Fruit fly (Drosophila melanogaster) whole organism, prepupa: ENCODE measurements around the gene CG14132.
A peak's percentile ranks its signal among the peaks of the same experiment; 100 is the strongest.

Experiments
- Blimp-1 ChIP-seq: fragments of 200-800 bp; sonication (Bioruptor generic); optimal IDR thresholded peaks from 3 replicates; lab custom pipeline; 2017; ENCODE audit warnings: missing biosample characterization, missing genetic modification characterization, mild to moderate bottlenecking, moderate library complexity, missing genetic modification reagents
- CG10631 ChIP-seq: fragments of 200-800 bp; sonication (Bioruptor generic); optimal IDR thresholded peaks from 2 replicates; lab custom pipeline; 2016; ENCODE audit warnings: missing biosample characterization, missing genetic modification characterization
- CG10669 ChIP-seq: fragments of 200-800 bp; sonication (Bioruptor generic); optimal IDR thresholded peaks from 3 replicates; lab custom pipeline; 2018; ENCODE audit warnings: missing biosample characterization, mild to moderate bottlenecking, missing genetic modification characterization, moderate library complexity
- CG11294 ChIP-seq: fragments of 200-800 bp; sonication (Bioruptor generic); IDR thresholded peaks from 2 replicates; pipeline ENCODE4 v1.3.6; 2022; ENCODE audit warnings: missing biosample characterization, missing genetic modification characterization
- CG11762 ChIP-seq: fragments of 200-800 bp; sonication (Bioruptor generic); optimal IDR thresholded peaks from 3 replicates; lab custom pipeline; 2016; ENCODE audit warnings: missing biosample characterization, missing genetic modification characterization; ENCODE audit not compliant: insufficient read depth
- CG11902 ChIP-seq: fragments of 200-800 bp; sonication (Bioruptor generic); optimal IDR thresholded peaks from 3 replicates; lab custom pipeline; 2016; ENCODE audit warnings: missing biosample characterization, missing genetic modification characterization
- CG15336 ChIP-seq: fragments of 200-800 bp; sonication (Bioruptor generic); IDR thresholded peaks from 2 replicates; pipeline ENCODE4 v1.3.6; 2022; ENCODE audit warnings: missing biosample characterization, missing genetic modification characterization
- CG16779 ChIP-seq: fragments of 200-800 bp; sonication (Bioruptor generic); optimal IDR thresholded peaks from 3 replicates; lab custom pipeline; 2017; ENCODE audit warnings: missing biosample characterization, mild to moderate bottlenecking, missing genetic modification characterization
- CG3032 ChIP-seq: fragments of 200-800 bp; optimal IDR thresholded peaks from 2 replicates; lab custom pipeline; 2019; ENCODE audit warnings: missing biosample characterization, mild to moderate bottlenecking, missing genetic modification characterization, moderate library complexity
- CG31627 ChIP-seq: fragments of 200-800 bp; sonication (Bioruptor generic); optimal IDR thresholded peaks from 3 replicates; lab custom pipeline; 2016; ENCODE audit warnings: missing biosample characterization, missing genetic modification characterization
- CG32006 ChIP-seq: fragments of 200-800 bp; sonication (Bioruptor generic); optimal IDR thresholded peaks from 3 replicates; lab custom pipeline; 2017; ENCODE audit warnings: missing biosample characterization, mild to moderate bottlenecking, missing genetic modification characterization
- CG34406 ChIP-seq: fragments of 200-800 bp; sonication (Bioruptor generic); optimal IDR thresholded peaks from 3 replicates; lab custom pipeline; 2016; ENCODE audit warnings: missing biosample characterization, missing genetic modification characterization
- CG3919 ChIP-seq: fragments of 200-800 bp; sonication (Bioruptor generic); optimal IDR thresholded peaks from 3 replicates; lab custom pipeline; 2016; ENCODE audit warnings: missing biosample characterization, missing genetic modification characterization
- CG4318 ChIP-seq: fragments of 200-800 bp; sonication (Bioruptor generic); optimal IDR thresholded peaks from 3 replicates; lab custom pipeline; 2017; ENCODE audit warnings: missing biosample characterization, mild to moderate bottlenecking, missing genetic modification characterization
- CG6163 ChIP-seq: fragments of 200-800 bp; sonication (Bioruptor generic); IDR thresholded peaks from 3 replicates; pipeline ENCODE4 v1.3.6; 2022; ENCODE audit warnings: missing biosample characterization, missing genetic modification characterization
- CG6276 ChIP-seq: fragments of 200-800 bp; sonication (Bioruptor generic); optimal IDR thresholded peaks from 2 replicates; lab custom pipeline; 2017; ENCODE audit warnings: missing biosample characterization, mild to moderate bottlenecking, missing genetic modification characterization
- CG6792 ChIP-seq: fragments of 200-800 bp; sonication (Bioruptor generic); optimal IDR thresholded peaks from 3 replicates; lab custom pipeline; 2016; ENCODE audit warnings: missing biosample characterization, missing genetic modification characterization
- CG6854 ChIP-seq: fragments of 200-800 bp; sonication (Bioruptor generic); optimal IDR thresholded peaks from 2 replicates; lab custom pipeline; 2017; ENCODE audit warnings: missing biosample characterization, mild to moderate bottlenecking, missing genetic modification characterization
- CG7368 ChIP-seq: fragments of 200-800 bp; sonication (Bioruptor generic); optimal IDR thresholded peaks from 3 replicates; lab custom pipeline; 2016; ENCODE audit warnings: missing biosample characterization, missing genetic modification characterization
- CG8119 ChIP-seq: fragments of 200-800 bp; sonication (Bioruptor generic); IDR thresholded peaks from 3 replicates; pipeline ENCODE4 v1.3.6; 2022; ENCODE audit warnings: missing biosample characterization, missing genetic modification characterization
- CG8319 ChIP-seq: fragments of 200-800 bp; sonication (Bioruptor generic); optimal IDR thresholded peaks from 3 replicates; lab custom pipeline; 2016; ENCODE audit warnings: missing biosample characterization, missing genetic modification characterization
- CG9139 ChIP-seq: fragments of 200-800 bp; sonication (Bioruptor generic); optimal IDR thresholded peaks from 3 replicates; lab custom pipeline; 2017; ENCODE audit warnings: missing biosample characterization, mild to moderate bottlenecking, missing genetic modification characterization
- Eip75B ChIP-seq: fragments of 200-800 bp; sonication (Bioruptor generic); optimal IDR thresholded peaks from 3 replicates; lab custom pipeline; 2016; ENCODE audit warnings: missing biosample characterization, missing genetic modification characterization
- Eip78C ChIP-seq: fragments of 200-800 bp; sonication (Bioruptor generic); peaks from one replicate; lab custom pipeline; 2016; ENCODE audit warnings: missing biosample characterization, missing genetic modification characterization
- Eip93F ChIP-seq: fragments of 200-800 bp; sonication (Bioruptor generic); optimal IDR thresholded peaks from 2 replicates; lab custom pipeline; 2016; ENCODE audit warnings: missing biosample characterization, mild to moderate bottlenecking, missing genetic modification characterization
- Ets96B ChIP-seq: fragments of 200-800 bp; optimal IDR thresholded peaks from 2 replicates; lab custom pipeline; 2019; ENCODE audit warnings: missing biosample characterization, mild to moderate bottlenecking, missing genetic modification characterization, moderate library complexity
- Gug ChIP-seq: fragments of 200-800 bp; sonication (Bioruptor generic); IDR thresholded peaks from 2 replicates; pipeline ENCODE4 v1.3.6; 2022; ENCODE audit warnings: missing biosample characterization, missing genetic modification characterization
- Hr38 ChIP-seq: sonication (Bioruptor generic); optimal IDR thresholded peaks from 2 replicates; lab custom pipeline; 2016; ENCODE audit warnings: missing biosample characterization, missing genetic modification characterization
- Hr39 ChIP-seq: fragments of 200-800 bp; sonication (Bioruptor generic); optimal IDR thresholded peaks from 2 replicates; lab custom pipeline; 2016; ENCODE audit warnings: missing biosample characterization, missing genetic modification characterization
- Hr4 ChIP-seq: fragments of 200-800 bp; sonication (Bioruptor generic); optimal IDR thresholded peaks from 3 replicates; lab custom pipeline; 2016; ENCODE audit warnings: missing biosample characterization, missing genetic modification characterization
- Lpt ChIP-seq: fragments of 200-800 bp; sonication (Bioruptor generic); optimal IDR thresholded peaks from 3 replicates; lab custom pipeline; 2016; ENCODE audit warnings: missing biosample characterization, missing genetic modification characterization
- Met ChIP-seq: fragments of 200-800 bp; sonication (Bioruptor generic); optimal IDR thresholded peaks from 3 replicates; lab custom pipeline; 2016; ENCODE audit warnings: missing biosample characterization, missing genetic modification characterization
- OdsH ChIP-seq: fragments of 200-800 bp; sonication (Bioruptor generic); optimal IDR thresholded peaks from 3 replicates; lab custom pipeline; 2016; ENCODE audit warnings: missing biosample characterization, missing genetic modification characterization
- Smox ChIP-seq: fragments of 200-800 bp; sonication (Bioruptor generic); optimal IDR thresholded peaks from 3 replicates; lab custom pipeline; 2016; ENCODE audit warnings: missing biosample characterization, missing genetic modification characterization
- Sox102F ChIP-seq: fragments of 200-800 bp; sonication (Bioruptor generic); optimal IDR thresholded peaks from 2 replicates; lab custom pipeline; 2016; ENCODE audit warnings: missing biosample characterization, mild to moderate bottlenecking, missing genetic modification characterization
- achi ChIP-seq: fragments of 200-800 bp; sonication (Bioruptor generic); optimal IDR thresholded peaks from 3 replicates; lab custom pipeline; 2016; ENCODE audit warnings: missing biosample characterization, missing genetic modification characterization
- acj6 ChIP-seq: fragments of 200-800 bp; sonication (Bioruptor generic); optimal IDR thresholded peaks from 3 replicates; lab custom pipeline; 2016; ENCODE audit warnings: missing biosample characterization, missing genetic modification characterization
- cyc ChIP-seq: fragments of 200-800 bp; sonication (Bioruptor generic); optimal IDR thresholded peaks from 3 replicates; lab custom pipeline; 2016; ENCODE audit warnings: missing biosample characterization, missing genetic modification characterization
- dac ChIP-seq: fragments of 200-800 bp; sonication (Bioruptor generic); optimal IDR thresholded peaks from 2 replicates; lab custom pipeline; 2017; ENCODE audit warnings: missing biosample characterization, mild to moderate bottlenecking, missing genetic modification characterization
- dsx ChIP-seq: fragments of 200-800 bp; optimal IDR thresholded peaks from 3 replicates; lab custom pipeline; 2019; ENCODE audit warnings: missing biosample characterization, mild to moderate bottlenecking, missing genetic modification characterization, moderate library complexity; ENCODE audit not compliant: poor library complexity, severe bottlenecking
- eg ChIP-seq: fragments of 200-800 bp; sonication (Bioruptor generic); IDR thresholded peaks from 3 replicates; pipeline ENCODE4 v1.3.6; 2022; ENCODE audit warnings: missing biosample characterization, missing genetic modification characterization
- esn ChIP-seq: fragments of 200-800 bp; sonication (Bioruptor generic); optimal IDR thresholded peaks from 2 replicates; lab custom pipeline; 2016; ENCODE audit warnings: missing biosample characterization, mild to moderate bottlenecking, missing genetic modification characterization, moderate library complexity
- fd59A ChIP-seq: fragments of 200-800 bp; sonication (Bioruptor generic); optimal IDR thresholded peaks from 2 replicates; lab custom pipeline; 2017; ENCODE audit warnings: missing biosample characterization, mild to moderate bottlenecking, missing genetic modification characterization, missing genetic modification reagents
- fd85E ChIP-seq: fragments of 200-800 bp; sonication (Bioruptor generic); optimal IDR thresholded peaks from 3 replicates; lab custom pipeline; 2016; ENCODE audit warnings: missing biosample characterization, missing genetic modification characterization
- fkh ChIP-seq: fragments of 200-800 bp; sonication (Bioruptor generic); optimal IDR thresholded peaks from 3 replicates; lab custom pipeline; 2017; ENCODE audit warnings: missing biosample characterization, mild to moderate bottlenecking, missing genetic modification characterization, moderate library complexity
- lz ChIP-seq: fragments of 200-800 bp; sonication (Bioruptor generic); optimal IDR thresholded peaks from 3 replicates; lab custom pipeline; 2016; ENCODE audit warnings: missing biosample characterization, missing genetic modification characterization
- net ChIP-seq: fragments of 200-800 bp; sonication (Bioruptor generic); optimal IDR thresholded peaks from 3 replicates; lab custom pipeline; 2016; ENCODE audit warnings: missing biosample characterization, missing genetic modification characterization
- pdm3 ChIP-seq: fragments of 200-800 bp; sonication (Bioruptor generic); optimal IDR thresholded peaks from 3 replicates; lab custom pipeline; 2016; ENCODE audit warnings: missing biosample characterization, missing genetic modification characterization
- salr ChIP-seq, 2 experiments: fragments of 200-800 bp; sonication (Bioruptor generic); optimal IDR thresholded peaks; 3 replicates each; lab custom pipeline; 2016 to 2018; ENCODE audit warnings: missing biosample characterization in 2 of 2, missing genetic modification characterization in 2 of 2, mild to moderate bottlenecking in 1 of 2
- spab ChIP-seq: fragments of 200-800 bp; sonication (Bioruptor generic); optimal IDR thresholded peaks from 2 replicates; lab custom pipeline; 2017; ENCODE audit warnings: missing biosample characterization, mild to moderate bottlenecking, missing genetic modification characterization, missing genetic modification reagents
- svp ChIP-seq: fragments of 200-800 bp; sonication (Bioruptor generic); peaks from one replicate; lab custom pipeline; 2016; ENCODE audit warnings: missing biosample characterization, missing genetic modification characterization
- topi ChIP-seq: fragments of 200-800 bp; sonication (Bioruptor generic); optimal IDR thresholded peaks from 3 replicates; lab custom pipeline; 2016; ENCODE audit warnings: missing biosample characterization, missing genetic modification characterization
- vri ChIP-seq: fragments of 200-800 bp; sonication (Bioruptor generic); optimal IDR thresholded peaks from 3 replicates; lab custom pipeline; 2016; ENCODE audit warnings: missing biosample characterization, mild to moderate bottlenecking, missing genetic modification characterization

The CG14132 gene

DNA sequence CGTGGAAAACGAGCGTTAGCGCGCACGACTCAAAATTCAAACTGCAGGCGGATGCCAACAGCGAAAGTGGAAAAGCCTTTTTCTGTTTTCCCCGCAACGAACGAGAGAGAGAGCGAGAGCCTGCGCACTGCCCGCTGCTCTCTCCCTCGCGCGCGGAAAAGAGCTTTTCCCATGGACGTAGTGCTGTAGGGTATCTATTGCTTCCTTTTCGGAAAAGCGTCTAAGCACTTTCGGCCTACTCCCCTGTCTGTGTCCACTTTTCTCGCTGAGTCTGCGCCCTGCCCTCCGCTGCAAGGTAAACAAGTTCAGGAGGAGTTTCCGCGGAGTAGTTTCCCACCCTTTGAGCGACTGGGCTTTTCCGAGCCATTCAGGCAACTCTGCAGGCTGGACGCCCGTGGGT is 34.8 kb downstream of the CG14132 start, which contains the start of gene CG32085:
Gene CG32085, minus strand, starts transcription at position 47 of the 400 bp plus-strand sequence.
- TF ChIP-seq CG7368 (GFP tag; lab: Kevin White, UChicago): no peak
- no peak for TF ChIP-seq CG6854 (GFP tag; lab: Kevin White, UChicago)
- TF ChIP-seq net: peak; percentile 28
- peak; percentile 6 for TF ChIP-seq CG6792 (GFP tag; lab: Kevin White, UChicago)
- no peak for TF ChIP-seq Smox (GFP tag; lab: Kevin White, UChicago)
- TF ChIP-seq CG6163 (GFP tag; lab: Robert Waterston, UW): peak; percentile 71; the same call in 2 of the 3 replicates
- no peak for TF ChIP-seq Sox102F (GFP tag; lab: Kevin White, UChicago)
- TF ChIP-seq svp (GFP tag; lab: Kevin White, UChicago): peak; percentile 36
- peak; percentile 18 for TF ChIP-seq Eip75B (GFP tag; lab: Kevin White, UChicago)
- TF ChIP-seq Met (GFP tag; lab: Kevin White, UChicago): no peak
- TF ChIP-seq Ets96B (tag; lab: Kevin White, UChicago): no peak
- TF ChIP-seq acj6 (GFP tag; lab: Kevin White, UChicago): peak; percentile 10
- no peak for TF ChIP-seq Gug (GFP tag; lab: Robert Waterston, UW)
- TF ChIP-seq fkh (GFP tag; lab: Kevin White, UChicago): no peak
- no peak for TF ChIP-seq CG6276 (GFP tag; lab: Kevin White, UChicago)
- TF ChIP-seq CG31627 (GFP tag; lab: Kevin White, UChicago): no peak
- TF ChIP-seq pdm3 (GFP tag; lab: Kevin White, UChicago): peak; percentile 32
- TF ChIP-seq topi (GFP tag; lab: Kevin White, UChicago): no peak
- peak; percentile 62; the same call in 1 of the 2 replicates for TF ChIP-seq CG11294 (GFP tag; lab: Robert Waterston, UW)
- no peak for TF ChIP-seq CG11762 (GFP tag; lab: Kevin White, UChicago)
- no peak for TF ChIP-seq Eip93F
- no peak; the same call in 1 of the 2 replicates for TF ChIP-seq CG15336 (GFP tag; lab: Robert Waterston, UW)
- TF ChIP-seq dsx (GFP tag; lab: Kevin White, UChicago): no peak
- no peak for TF ChIP-seq CG34406 (GFP tag; lab: Kevin White, UChicago)
- TF ChIP-seq CG11902 (GFP tag; lab: Kevin White, UChicago): no peak
- no peak for TF ChIP-seq lz
- TF ChIP-seq CG10631: no peak
- TF ChIP-seq CG9139 (GFP tag; lab: Kevin White, UChicago): no peak
- no peak for TF ChIP-seq spab (GFP tag; lab: Kevin White, UChicago)
- no peak for TF ChIP-seq Hr38 (GFP tag; lab: Kevin White, UChicago)
- peak; percentile 44 for TF ChIP-seq Hr4
- TF ChIP-seq CG4318 (GFP tag; lab: Kevin White, UChicago): no peak
- TF ChIP-seq CG3919: peak; percentile 61
- TF ChIP-seq Hr39 (GFP tag; lab: Kevin White, UChicago): no peak
- no peak for TF ChIP-seq cyc (GFP tag; lab: Kevin White, UChicago)
- peak; percentile 70 for TF ChIP-seq Eip78C (GFP tag; lab: Kevin White, UChicago)
- TF ChIP-seq dac (GFP tag; lab: Kevin White, UChicago): no peak
- no peak for TF ChIP-seq salr (GFP tag; optimal IDR thresholded peaks at IDR 0.05; lab: Kevin White, UChicago)
- TF ChIP-seq fd85E: no peak
- no peak for TF ChIP-seq CG3032 (tag; lab: Kevin White, UChicago)
- peak; percentile 18 for TF ChIP-seq OdsH (GFP tag; lab: Kevin White, UChicago)
- TF ChIP-seq fd59A (GFP tag; lab: Kevin White, UChicago): no peak
- TF ChIP-seq Lpt: no peak
- no peak for TF ChIP-seq CG8319
- TF ChIP-seq CG8119 (GFP tag; lab: Robert Waterston, UW): peak; percentile 38; the same call in 1 of the 3 replicates
- peak; percentile 72; the same call in 2 of the 3 replicates for TF ChIP-seq eg
- peak; percentile 19 for TF ChIP-seq achi (GFP tag; lab: Kevin White, UChicago)
- peak; percentile 37 for TF ChIP-seq CG32006 (GFP tag; lab: Kevin White, UChicago)
- TF ChIP-seq CG16779: no peak
- TF ChIP-seq vri (GFP tag; lab: Kevin White, UChicago): no peak
- no peak for TF ChIP-seq esn (GFP tag; lab: Kevin White, UChicago)
- no peak for TF ChIP-seq CG10669 (GFP tag; lab: Kevin White, UChicago)
- no peak for TF ChIP-seq Blimp-1
